Worm (Caenorhabditis elegans): ENCODE data around the gene mel-32.
A peak's percentile ranks its signal among the peaks of the same experiment; 100 is the strongest.

mel-32 gene

DNA sequence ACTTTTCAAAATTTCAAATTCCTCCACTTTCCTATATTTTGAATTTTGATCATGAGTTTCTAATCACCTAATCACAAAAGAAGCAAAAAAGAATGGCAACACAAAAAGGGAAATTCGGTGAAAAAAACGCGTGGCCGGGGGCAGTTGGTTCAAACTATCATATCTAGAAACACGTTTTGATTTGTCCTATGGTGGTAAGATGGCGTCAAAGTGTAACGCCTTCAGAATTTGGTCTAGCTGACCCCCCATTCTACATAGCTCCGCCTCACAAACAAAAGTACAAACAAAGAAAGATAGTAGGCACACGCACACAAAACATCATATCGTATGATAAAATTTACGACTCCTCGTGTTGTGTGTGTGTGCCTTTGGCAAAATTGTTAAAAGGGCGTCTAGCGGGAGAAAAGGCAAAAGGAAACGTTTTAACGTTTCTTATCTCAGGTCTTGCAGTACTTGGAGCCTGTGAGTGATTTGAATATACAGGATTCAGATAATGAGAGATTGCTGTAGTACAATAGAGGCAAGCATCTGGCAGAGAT lies 20.8 kb downstream of the mel-32 start:
- no peak for TF ChIP-seq mel-28 (tag; optimal IDR thresholded peaks at IDR 0.05; ENCODE audit: borderline replicate concordance)
- peak; percentile 72 for TF ChIP-seq nhr-80 (tag; optimal IDR thresholded peaks at IDR 0.05)
- TF ChIP-seq ceh-58 (GFP tag; IDR thresholded peaks at IDR 0.05): no peak
- TF ChIP-seq hmg-1.2 (GFP tag; IDR thresholded peaks at IDR 0.05): peak; percentile 30; the same call in 1 of the 2 replicates
- TF ChIP-seq hrde-1 (tag; optimal IDR thresholded peaks at IDR 0.05; ENCODE audit: borderline replicate concordance): no peak
- TF ChIP-seq T07F8.4 (tag; optimal IDR thresholded peaks at IDR 0.05): no peak
- peak; percentile 46; the same call in 1 of the 2 replicates for TF ChIP-seq lin-26 (GFP tag; IDR thresholded peaks at IDR 0.05)
- no peak for TF ChIP-seq madf-10 (tag; optimal IDR thresholded peaks at IDR 0.05)
- peak; percentile 15; the same call in 1 of the 2 replicates for TF ChIP-seq dox-1 (GFP tag; IDR thresholded peaks at IDR 0.05)

DNA sequence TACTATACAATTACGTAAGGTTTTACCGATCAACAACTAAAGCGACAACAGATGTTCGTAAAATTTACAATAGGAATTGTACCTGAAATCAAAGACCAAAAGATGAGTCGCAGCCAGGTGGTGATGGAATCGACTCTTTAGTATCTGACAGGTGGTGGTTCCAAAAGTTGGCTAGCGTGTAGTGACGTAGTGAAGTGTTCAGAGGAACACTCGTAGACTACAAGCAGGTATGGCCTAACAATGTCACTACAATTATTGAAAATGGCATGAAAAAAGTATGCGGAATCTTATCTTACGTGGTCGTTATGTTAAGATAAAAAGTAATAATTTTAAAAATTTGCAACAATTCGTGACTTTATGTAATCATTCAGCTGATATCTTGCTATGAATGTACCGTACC lies 21.3 kb downstream of the mel-32 start:
- TF ChIP-seq madf-8 (GFP tag; conservative IDR thresholded peaks at IDR 0.05) (no peak), nhr-179 (tag; optimal IDR thresholded peaks at IDR 0.05) (no peak), lin-35 (GFP tag; optimal IDR thresholded peaks at IDR 0.05) (peak in 1 of 3 experiments; percentile 6), hmg-20 (GFP tag; IDR thresholded peaks at IDR 0.05) (no peak), ccch-3 (GFP tag; optimal IDR thresholded peaks at IDR 0.05) (no peak), repo-1 (tag; optimal IDR thresholded peaks at IDR 0.05) (peak; percentile 25), ama-1 (optimal IDR thresholded peaks at IDR 0.05) (peak; percentile 43), ama-1 (GFP tag; optimal IDR thresholded peaks at IDR 0.05) (no peak), madf-10 (tag; optimal IDR thresholded peaks at IDR 0.05) (no peak)

DNA sequence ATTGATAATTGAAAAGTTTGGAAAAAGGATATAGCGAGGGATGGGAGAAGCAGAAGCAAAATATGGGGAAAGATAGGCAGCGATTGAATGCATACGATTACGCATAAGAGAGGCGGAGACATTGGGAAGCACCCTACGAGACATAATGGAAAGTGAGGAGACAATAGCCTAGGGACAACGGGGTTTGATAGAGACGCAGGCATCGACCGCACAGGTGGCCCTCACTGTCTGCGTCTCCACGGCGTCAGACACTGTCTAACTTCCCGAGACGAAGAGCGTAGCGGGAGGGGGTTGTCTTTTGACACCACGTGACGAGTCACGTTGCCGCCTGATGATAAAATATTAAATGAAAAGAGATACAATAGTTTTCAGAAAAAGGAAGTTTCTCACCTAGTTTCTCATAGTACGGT lies 21.8 kb downstream of the mel-32 start:
- TF ChIP-seq dox-1 (GFP tag; IDR thresholded peaks at IDR 0.05) (peak; percentile 80), mel-28 (tag; optimal IDR thresholded peaks at IDR 0.05; ENCODE audit: borderline replicate concordance) (no peak), madf-6 (GFP tag; IDR thresholded peaks at IDR 0.05) (peak; percentile 50; the same call in 1 of the 2 replicates), ceh-40 (GFP tag; IDR thresholded peaks at IDR 0.05) (no peak), snpc-3.4 (tag; optimal IDR thresholded peaks at IDR 0.05) (no peak), athp-1 (tag; optimal IDR thresholded peaks at IDR 0.05) (no peak), rec-8 (tag; optimal IDR thresholded peaks at IDR 0.05) (no peak), nhr-179 (tag; optimal IDR thresholded peaks at IDR 0.05) (no peak), cebp-2 (GFP tag; IDR thresholded peaks at IDR 0.05) (no peak), ztf-28 (GFP tag; IDR thresholded peaks at IDR 0.05) (no peak), F52B5.7 (tag; optimal IDR thresholded peaks at IDR 0.05) (no peak), tbp1 (GFP tag; optimal IDR thresholded peaks at IDR 0.05) (peak; percentile 63), snpc-1.3 (tag; optimal IDR thresholded peaks at IDR 0.05; ENCODE audit: insufficient read depth) (no peak), Y53F4B.3 (GFP tag; IDR thresholded peaks at IDR 0.05) (no peak), ceh-79 (tag; optimal IDR thresholded peaks at IDR 0.05) (no peak), lsl-1 (GFP tag; optimal IDR thresholded peaks at IDR 0.05) (no peak), fkh-3 (tag; optimal IDR thresholded peaks at IDR 0.05) (no peak), ztf-25 (GFP tag; IDR thresholded peaks at IDR 0.05) (no peak), lin-54 (GFP tag; optimal IDR thresholded peaks at IDR 0.05) (peak; percentile 71), B0035.1 (tag; optimal IDR thresholded peaks at IDR 0.05) (no peak), aptf-3 (GFP tag; IDR thresholded peaks at IDR 0.05) (no peak), xnd-1 (tag; optimal IDR thresholded peaks at IDR 0.05) (no peak), lir-1 (GFP tag; conservative IDR thresholded peaks at IDR 0.05) (no peak), Y95B8A.8 (GFP tag; IDR thresholded peaks at IDR 0.05) (peak; percentile 35; the same call in 1 of the 2 replicates), repo-1 (tag; optimal IDR thresholded peaks at IDR 0.05) (peak; percentile 89), lin-26 (GFP tag; IDR thresholded peaks at IDR 0.05) (peak; percentile 66), K11D2.4 (GFP tag; IDR thresholded peaks at IDR 0.05) (peak; percentile 85), tlf-1 (GFP tag; optimal IDR thresholded peaks at IDR 0.05) (peak; percentile 84), tbx-9 (tag; optimal IDR thresholded peaks at IDR 0.05; ENCODE audit: borderline replicate concordance) (no peak), Y53G8AR.9 (GFP tag; conservative IDR thresholded peaks at IDR 0.05) (no peak), somi-1 (GFP tag; optimal IDR thresholded peaks at IDR 0.05) (peak; percentile 88), bed-2 (GFP tag; IDR thresholded peaks at IDR 0.05) (no peak), madf-8 (GFP tag; conservative IDR thresholded peaks at IDR 0.05) (no peak), dpff-1 (tag; optimal IDR thresholded peaks at IDR 0.05) (no peak)

All from whole organism, young adult.